Fruit fly (Drosophila melanogaster) whole organism, adult: ENCODE data around the gene CG34367.

Experiments
- CG11617 ChIP-seq: fragments of 200-800 bp; sonication (Bioruptor generic); optimal IDR thresholded peaks from 2 replicates; lab custom pipeline; 2017; ENCODE audit warnings: mild to moderate bottlenecking, missing biosample characterization, missing genetic modification reagents, missing genetic modification characterization
- CG12768 ChIP-seq: fragments of 200-800 bp; sonication (Bioruptor generic); optimal IDR thresholded peaks from 2 replicates; lab custom pipeline; 2017; ENCODE audit warnings: missing biosample characterization, missing genetic modification characterization, mild to moderate bottlenecking, moderate library complexity, missing genetic modification reagents
- CG14711 ChIP-seq: fragments of 200-800 bp; sonication (Bioruptor generic); optimal IDR thresholded peaks from 2 replicates; lab custom pipeline; 2018; ENCODE audit warnings: missing biosample characterization, mild to moderate bottlenecking, missing genetic modification characterization, moderate library complexity
- CG1620 ChIP-seq: fragments of 200-800 bp; sonication (Bioruptor generic); optimal IDR thresholded peaks from 2 replicates; lab custom pipeline; 2016; ENCODE audit warnings: missing biosample characterization, missing genetic modification characterization
- CG33017 ChIP-seq: fragments of 200-800 bp; sonication (Bioruptor generic); optimal IDR thresholded peaks from 2 replicates; lab custom pipeline; 2018; ENCODE audit warnings: missing biosample characterization, mild to moderate bottlenecking, missing genetic modification characterization, moderate library complexity
- CG5204 ChIP-seq: fragments of 200-800 bp; sonication (Bioruptor generic); optimal IDR thresholded peaks from 2 replicates; lab custom pipeline; 2016; ENCODE audit warnings: missing biosample characterization, missing genetic modification characterization
- CG7101 ChIP-seq: fragments of 200-800 bp; sonication (Bioruptor generic); optimal IDR thresholded peaks from 2 replicates; lab custom pipeline; 2018; ENCODE audit warnings: missing biosample characterization, mild to moderate bottlenecking, missing genetic modification characterization, moderate library complexity
- Crg-1 ChIP-seq: fragments of 200-800 bp; sonication (Bioruptor generic); optimal IDR thresholded peaks from 2 replicates; lab custom pipeline; 2016; ENCODE audit warnings: missing biosample characterization, missing genetic modification characterization
- bab1 ChIP-seq: fragments of 200-800 bp; sonication (Bioruptor generic); optimal IDR thresholded peaks from 3 replicates; lab custom pipeline; 2019; ENCODE audit warnings: missing biosample characterization, mild to moderate bottlenecking, missing genetic modification characterization, moderate library complexity
- cic ChIP-seq: fragments of 200-800 bp; sonication (Bioruptor generic); optimal IDR thresholded peaks from 2 replicates; lab custom pipeline; 2017; ENCODE audit warnings: missing biosample characterization, mild to moderate bottlenecking, missing genetic modification characterization, moderate library complexity
- kay ChIP-seq: fragments of 200-800 bp; sonication (Bioruptor generic); peaks from one replicate; lab custom pipeline; 2016; ENCODE audit warnings: missing biosample characterization, missing genetic modification characterization, borderline replicate concordance
- tj ChIP-seq: fragments of 200-800 bp; sonication (Bioruptor generic); optimal IDR thresholded peaks from 3 replicates; lab custom pipeline; 2017; ENCODE audit warnings: missing biosample characterization, mild to moderate bottlenecking, missing genetic modification characterization, moderate library complexity
- toe ChIP-seq: fragments of 200-800 bp; sonication (Bioruptor generic); optimal IDR thresholded peaks from 2 replicates; lab custom pipeline; 2016; ENCODE audit warnings: missing biosample characterization, missing genetic modification characterization

DNA sequence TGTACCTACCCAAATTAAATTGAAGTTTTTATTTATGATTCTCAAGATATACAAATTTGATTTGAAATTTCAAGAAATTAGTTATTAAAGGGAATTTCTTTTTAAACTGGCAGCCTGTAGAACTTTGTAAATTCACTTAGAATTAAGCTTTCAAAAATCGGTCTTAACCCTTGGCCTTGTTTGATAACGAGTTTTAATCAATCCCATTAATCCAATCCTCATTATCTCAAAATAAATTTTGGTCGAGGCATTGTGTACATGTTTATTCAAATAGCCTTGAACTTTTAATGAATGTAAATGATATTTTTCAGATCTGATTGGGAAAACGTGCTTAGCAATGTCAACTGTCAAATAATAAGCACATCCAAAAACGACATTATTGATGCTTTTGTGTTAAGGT is 13.9 kb downstream of the CG34367 start:
- TF ChIP-seq CG5204 = no peak
- no peak for TF ChIP-seq CG11617 (GFP tag; lab: Kevin White, UChicago)
- TF ChIP-seq toe (GFP tag; lab: Kevin White, UChicago) = no peak
- no peak for TF ChIP-seq tj (GFP tag; lab: Kevin White, UChicago)
- no peak for TF ChIP-seq cic (GFP tag; lab: Kevin White, UChicago)
- no peak for TF ChIP-seq CG14711 (tag; lab: Kevin White, UChicago)
- no peak for TF ChIP-seq CG1620
- no peak for TF ChIP-seq CG12768 (GFP tag; lab: Kevin White, UChicago)
- TF ChIP-seq CG33017 = no peak
- peak; percentile 72 for TF ChIP-seq kay (GFP tag; lab: Kevin White, UChicago)
- TF ChIP-seq bab1 (GFP tag; lab: Kevin White, UChicago) = no peak
- no peak for TF ChIP-seq CG7101 (tag; lab: Kevin White, UChicago)
- no peak for TF ChIP-seq Crg-1 (GFP tag; lab: Kevin White, UChicago)
